Worm (Caenorhabditis elegans): ENCODE measurements around the gene F26A1.1.
A peak's percentile ranks its signal among the peaks of the same experiment; 100 is the strongest.

F26A1.1 gene

ce11 chrIII:4861744-4862401 is 11.6 kb downstream of the F26A1.1 start, which contains the start of the genes C35D10.10 and C35D10.5 (continued):
- TF ChIP-seq tbx-2 (tag; optimal IDR thresholded peaks at IDR 0.05) (peak; percentile 20), nhr-47 (tag; optimal IDR thresholded peaks at IDR 0.05) (peak; percentile 42)

DNA sequence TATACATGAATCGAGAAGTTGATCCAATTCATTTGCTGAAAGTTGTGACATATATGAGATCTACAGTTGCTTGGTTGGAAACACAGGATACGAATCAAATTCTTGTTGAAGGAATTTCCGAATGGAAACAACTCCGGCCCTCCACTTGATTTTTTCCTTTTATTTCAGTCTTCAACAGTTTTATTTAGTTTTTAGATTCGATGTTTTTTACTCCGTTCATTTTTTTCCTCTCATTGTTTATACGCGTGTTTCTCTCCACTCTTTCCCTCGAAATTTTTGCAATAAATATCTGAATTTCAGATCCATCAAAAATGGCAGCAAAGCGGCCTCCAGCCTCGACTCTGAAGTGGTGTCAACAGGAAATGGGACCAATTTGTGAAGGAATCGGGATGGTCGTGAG is 12.8 kb downstream of the F26A1.1 start, which contains the start of gene coq-8:
Gene coq-8 (plus strand): TSS at position 301 of the 400 bp plus-strand sequence.
- TF ChIP-seq lin-13 (GFP tag; optimal IDR thresholded peaks at IDR 0.05) = no peak
- no peak for TF ChIP-seq ceh-63 (GFP tag; optimal IDR thresholded peaks at IDR 0.05)
- TF ChIP-seq jun-1 (tag; optimal IDR thresholded peaks at IDR 0.05) = no peak
- TF ChIP-seq lsy-2 (tag; optimal IDR thresholded peaks at IDR 0.05) = no peak
- no peak for TF ChIP-seq lin-35 (GFP tag; optimal IDR thresholded peaks at IDR 0.05)
- TF ChIP-seq Y116A8C.19 (tag; optimal IDR thresholded peaks at IDR 0.05; ENCODE audit: borderline replicate concordance) = no peak
- TF ChIP-seq lin-39 (tag; optimal IDR thresholded peaks at IDR 0.05) = no peak
- TF ChIP-seq unc-30 (tag; optimal IDR thresholded peaks at IDR 0.05) = no peak
- TF ChIP-seq fos-1 (tag; optimal IDR thresholded peaks at IDR 0.05) = no peak
- no peak for TF ChIP-seq tlp-1 (tag; optimal IDR thresholded peaks at IDR 0.05)
- no peak for TF ChIP-seq unc-130 (tag; optimal IDR thresholded peaks at IDR 0.05)
- no peak for TF ChIP-seq skn-1 (tag; optimal IDR thresholded peaks at IDR 0.05)
- TF ChIP-seq irx-1 (tag; optimal IDR thresholded peaks at IDR 0.05) = no peak
- no peak for TF ChIP-seq nhr-12 (tag; optimal IDR thresholded peaks at IDR 0.05)
- no peak for TF ChIP-seq lin-15B (tag; optimal IDR thresholded peaks at IDR 0.05)
- no peak for TF ChIP-seq mdl-1 (tag; optimal IDR thresholded peaks at IDR 0.05)
- no peak for TF ChIP-seq blmp-1 (tag; optimal IDR thresholded peaks at IDR 0.05)
- TF ChIP-seq unc-98 (GFP tag; IDR thresholded peaks at IDR 0.05) = no peak
- TF ChIP-seq nhr-84 (tag; optimal IDR thresholded peaks at IDR 0.05) = no peak
- TF ChIP-seq nhr-47 (tag; optimal IDR thresholded peaks at IDR 0.05) = no peak

ce11 chrIII:4866762-4867161 is 16.5 kb downstream of the F26A1.1 start, which contains the start of gene C35D10.17:
Gene C35D10.17 (plus strand): TSS chrIII:4867062.
- TF ChIP-seq ceh-90 (tag; optimal IDR thresholded peaks at IDR 0.05) (no peak), jun-1 (tag; optimal IDR thresholded peaks at IDR 0.05) (no peak), lsy-2 (tag; optimal IDR thresholded peaks at IDR 0.05) (no peak), blmp-1 (tag; optimal IDR thresholded peaks at IDR 0.05) (no peak), hlh-17 (GFP tag; optimal IDR thresholded peaks at IDR 0.05; ENCODE audit: borderline replicate concordance) (no peak), ztf-11 (tag; optimal IDR thresholded peaks at IDR 0.05) (no peak), nhr-77 (tag; optimal IDR thresholded peaks at IDR 0.05) (no peak), lin-13 (GFP tag; optimal IDR thresholded peaks at IDR 0.05) (no peak), C04F5.9 (tag; optimal IDR thresholded peaks at IDR 0.05) (no peak), nhr-47 (tag; optimal IDR thresholded peaks at IDR 0.05) (no peak), nhr-84 (tag; optimal IDR thresholded peaks at IDR 0.05) (no peak), efl-1 (optimal IDR thresholded peaks at IDR 0.05) (no peak), efl-1 (GFP tag; optimal IDR thresholded peaks at IDR 0.05 in 1 of 2) (no peak), aha-1 (tag; optimal IDR thresholded peaks at IDR 0.05) (no peak), unc-30 (tag; optimal IDR thresholded peaks at IDR 0.05) (no peak)

- TF ChIP-seq mep-1 (tag; optimal IDR thresholded peaks at IDR 0.05) (no peak), grh-1 (GFP tag; IDR thresholded peaks at IDR 0.05) (no peak), ceh-90 (tag; optimal IDR thresholded peaks at IDR 0.05) (no peak)
Observed at ce11 chrIII:4868643-4869042, 18.3 kb downstream of the F26A1.1 start, which contains the start of the genes msd-4 and C35D10.3. Gene msd-4 (minus strand): TSS chrIII:4868743. Gene C35D10.3 (plus strand): TSS chrIII:4868921.

DNA sequence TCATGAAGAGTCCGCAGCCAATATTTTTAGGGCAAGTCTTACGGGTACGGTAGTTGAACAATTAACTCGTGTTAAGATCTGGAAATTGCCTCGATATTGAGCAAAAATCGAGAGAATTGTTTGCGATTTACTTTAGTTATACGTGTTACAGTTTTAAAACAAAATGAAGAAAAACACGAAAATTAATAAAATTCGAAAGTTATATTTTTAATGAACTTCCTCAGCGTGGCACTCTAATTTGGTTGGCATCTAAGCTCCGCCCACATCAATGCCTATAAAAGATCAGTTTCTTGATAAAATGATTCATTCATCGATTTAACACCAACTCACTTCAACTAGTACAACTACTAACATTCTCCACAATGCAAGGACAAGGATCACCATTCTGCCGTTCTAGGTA is 20.2 kb downstream of the F26A1.1 start, which contains the start of gene gipc-1:
Gene gipc-1 (plus strand): TSS at position 301 of the 400 bp plus-strand sequence.
- TF ChIP-seq swsn-7 (tag; optimal IDR thresholded peaks at IDR 0.05) (no peak), vab-15 (tag; optimal IDR thresholded peaks at IDR 0.05) (no peak), C34B4.2 (tag; optimal IDR thresholded peaks at IDR 0.05) (no peak), egl-13 (tag; optimal IDR thresholded peaks at IDR 0.05) (no peak), hlh-17 (GFP tag; optimal IDR thresholded peaks at IDR 0.05; ENCODE audit: borderline replicate concordance) (no peak), grh-1 (GFP tag; IDR thresholded peaks at IDR 0.05) (no peak), pax-3 (tag; optimal IDR thresholded peaks at IDR 0.05) (no peak), fkh-10 (GFP tag; optimal IDR thresholded peaks at IDR 0.05) (no peak), fkh-8 (tag; optimal IDR thresholded peaks at IDR 0.05) (no peak)
